Fruit fly (Drosophila melanogaster) whole organism, adult: ENCODE results near the gene Uev1A.

ENCODE experiments used
- CG11617 ChIP-seq: fragments of 200-800 bp; sonication (Bioruptor generic); optimal IDR thresholded peaks from 2 replicates; lab custom pipeline; 2017; ENCODE audit warnings: mild to moderate bottlenecking, missing biosample characterization, missing genetic modification reagents, missing genetic modification characterization
- CG12768 ChIP-seq: fragments of 200-800 bp; sonication (Bioruptor generic); optimal IDR thresholded peaks from 2 replicates; lab custom pipeline; 2017; ENCODE audit warnings: missing biosample characterization, missing genetic modification characterization, mild to moderate bottlenecking, moderate library complexity, missing genetic modification reagents
- CG1620 ChIP-seq: fragments of 200-800 bp; sonication (Bioruptor generic); optimal IDR thresholded peaks from 2 replicates; lab custom pipeline; 2016; ENCODE audit warnings: missing biosample characterization, missing genetic modification characterization
- CG33017 ChIP-seq: fragments of 200-800 bp; sonication (Bioruptor generic); optimal IDR thresholded peaks from 2 replicates; lab custom pipeline; 2018; ENCODE audit warnings: missing biosample characterization, mild to moderate bottlenecking, missing genetic modification characterization, moderate library complexity
- CG5204 ChIP-seq: fragments of 200-800 bp; sonication (Bioruptor generic); optimal IDR thresholded peaks from 2 replicates; lab custom pipeline; 2016; ENCODE audit warnings: missing biosample characterization, missing genetic modification characterization
- CG7045 ChIP-seq: fragments of 200-800 bp; sonication (Bioruptor generic); optimal IDR thresholded peaks from 2 replicates; lab custom pipeline; 2017; ENCODE audit warnings: missing biosample characterization, mild to moderate bottlenecking, missing genetic modification characterization
- CG7101 ChIP-seq: fragments of 200-800 bp; sonication (Bioruptor generic); optimal IDR thresholded peaks from 2 replicates; lab custom pipeline; 2018; ENCODE audit warnings: missing biosample characterization, mild to moderate bottlenecking, missing genetic modification characterization, moderate library complexity
- Clk ChIP-seq: fragments of 200-800 bp; sonication (Bioruptor generic); optimal IDR thresholded peaks from 2 replicates; lab custom pipeline; 2017; ENCODE audit warnings: missing biosample characterization, missing genetic modification characterization
- Crg-1 ChIP-seq: fragments of 200-800 bp; sonication (Bioruptor generic); optimal IDR thresholded peaks from 2 replicates; lab custom pipeline; 2016; ENCODE audit warnings: missing biosample characterization, missing genetic modification characterization
- Hr96 ChIP-seq: fragments of 200-800 bp; sonication (Bioruptor generic); optimal IDR thresholded peaks from 2 replicates; lab custom pipeline; 2016; ENCODE audit warnings: missing biosample characterization, missing genetic modification characterization
- Mnt ChIP-seq: fragments of 200-800 bp; sonication (Bioruptor generic); optimal IDR thresholded peaks from 2 replicates; lab custom pipeline; 2016; ENCODE audit warnings: missing biosample characterization, mild to moderate bottlenecking, missing genetic modification characterization
- bab1 ChIP-seq: fragments of 200-800 bp; sonication (Bioruptor generic); optimal IDR thresholded peaks from 3 replicates; lab custom pipeline; 2019; ENCODE audit warnings: missing biosample characterization, mild to moderate bottlenecking, missing genetic modification characterization, moderate library complexity
- cic ChIP-seq: fragments of 200-800 bp; sonication (Bioruptor generic); optimal IDR thresholded peaks from 2 replicates; lab custom pipeline; 2017; ENCODE audit warnings: missing biosample characterization, mild to moderate bottlenecking, missing genetic modification characterization, moderate library complexity
- cnc ChIP-seq, 2 experiments: fragments of >200 bp; optimal IDR thresholded peaks; 2 replicates each; lab custom pipeline; 2017
- kay ChIP-seq: fragments of 200-800 bp; sonication (Bioruptor generic); peaks from one replicate; lab custom pipeline; 2016; ENCODE audit warnings: missing biosample characterization, missing genetic modification characterization, borderline replicate concordance
- ovo ChIP-seq: fragments of 200-800 bp; sonication (Bioruptor generic); optimal IDR thresholded peaks from 2 replicates; lab custom pipeline; 2016; ENCODE audit warnings: missing biosample characterization, missing genetic modification characterization
- pad ChIP-seq: fragments of 200-800 bp; sonication (Bioruptor generic); optimal IDR thresholded peaks from 3 replicates; lab custom pipeline; 2017; ENCODE audit warnings: missing biosample characterization, missing genetic modification characterization, mild to moderate bottlenecking, moderate library complexity, missing genetic modification reagents
- tj ChIP-seq: fragments of 200-800 bp; sonication (Bioruptor generic); optimal IDR thresholded peaks from 3 replicates; lab custom pipeline; 2017; ENCODE audit warnings: missing biosample characterization, mild to moderate bottlenecking, missing genetic modification characterization, moderate library complexity
- toe ChIP-seq: fragments of 200-800 bp; sonication (Bioruptor generic); optimal IDR thresholded peaks from 2 replicates; lab custom pipeline; 2016; ENCODE audit warnings: missing biosample characterization, missing genetic modification characterization

Uev1A gene

dm6 chr3L:5342909-5343710 is 22.9 kb downstream of the Uev1A start:
- TF ChIP-seq kay (GFP tag; lab: Kevin White, UChicago): peak; percentile 64
- no peak for TF ChIP-seq CG5204 (GFP tag; lab: Kevin White, UChicago)
- no peak for TF ChIP-seq Clk (GFP tag; lab: Kevin White, UChicago)
- no peak for TF ChIP-seq CG33017 (tag; lab: Kevin White, UChicago)

- TF ChIP-seq CG11617 (no peak), CG7101 (tag; lab: Kevin White, UChicago) (no peak), cnc (optimal IDR thresholded peaks at IDR 0.05; lab: Kevin White, UChicago) (no peak), Mnt (GFP tag; lab: Kevin White, UChicago) (no peak), CG1620 (GFP tag; lab: Kevin White, UChicago) (no peak), ovo (GFP tag; lab: Kevin White, UChicago) (no peak), CG5204 (GFP tag; lab: Kevin White, UChicago) (no peak), toe (GFP tag; lab: Kevin White, UChicago) (no peak), CG7045 (GFP tag; lab: Kevin White, UChicago) (no peak), Hr96 (GFP tag; lab: Kevin White, UChicago) (no peak), pad (GFP tag; lab: Kevin White, UChicago) (no peak), CG33017 (tag; lab: Kevin White, UChicago) (no peak), Clk (GFP tag; lab: Kevin White, UChicago) (no peak), kay (GFP tag; lab: Kevin White, UChicago) (no peak), bab1 (GFP tag; lab: Kevin White, UChicago) (no peak)
Observed at dm6 chr3L:5341770-5342318, 24.2 kb downstream of the Uev1A start.

dm6 chr3L:5329460-5329859 is 36.6 kb downstream of the Uev1A start:
- TF ChIP-seq Crg-1 (GFP tag; lab: Kevin White, UChicago) (no peak), bab1 (GFP tag; lab: Kevin White, UChicago) (no peak), Clk (GFP tag; lab: Kevin White, UChicago) (no peak), CG33017 (tag; lab: Kevin White, UChicago) (no peak), Mnt (GFP tag; lab: Kevin White, UChicago) (no peak), Hr96 (GFP tag; lab: Kevin White, UChicago) (no peak), CG1620 (GFP tag; lab: Kevin White, UChicago) (no peak), cic (GFP tag; lab: Kevin White, UChicago) (no peak), tj (GFP tag; lab: Kevin White, UChicago) (no peak), CG11617 (no peak), CG12768 (GFP tag; lab: Kevin White, UChicago) (no peak)

- no peak for TF ChIP-seq kay (GFP tag; lab: Kevin White, UChicago)
Observed at dm6 chr3L:5327821-5328220, 38.2 kb downstream of the Uev1A start.
